Worm (Caenorhabditis elegans): ENCODE measurements around the gene F11C1.10.

ce11 chrX:13016290-13016689 lies 39.4 kb downstream of the F11C1.10 start:
- TF ChIP-seq ceh-36 (tag; optimal IDR thresholded peaks at IDR 0.05) = no peak
- TF ChIP-seq ama-1 (optimal IDR thresholded peaks at IDR 0.05) = no peak
- no peak for TF ChIP-seq tra-4 (tag; optimal IDR thresholded peaks at IDR 0.05)
- no peak for TF ChIP-seq aly-1 (tag; optimal IDR thresholded peaks at IDR 0.05)
- TF ChIP-seq ceh-13 (GFP tag; optimal IDR thresholded peaks at IDR 0.05) = no peak
- no peak for TF ChIP-seq tbx-37 (GFP tag; conservative IDR thresholded peaks at IDR 0.05)
- TF ChIP-seq flt-1 (GFP tag; IDR thresholded peaks at IDR 0.05) = no peak
- TF ChIP-seq hmbx-1 (tag; optimal IDR thresholded peaks at IDR 0.05) = no peak
- TF ChIP-seq sea-1 (GFP tag; conservative IDR thresholded peaks at IDR 0.05) = no peak
